Worm (Caenorhabditis elegans): Measurements from ENCODE around the gene Y116A8C.37.

DNA sequence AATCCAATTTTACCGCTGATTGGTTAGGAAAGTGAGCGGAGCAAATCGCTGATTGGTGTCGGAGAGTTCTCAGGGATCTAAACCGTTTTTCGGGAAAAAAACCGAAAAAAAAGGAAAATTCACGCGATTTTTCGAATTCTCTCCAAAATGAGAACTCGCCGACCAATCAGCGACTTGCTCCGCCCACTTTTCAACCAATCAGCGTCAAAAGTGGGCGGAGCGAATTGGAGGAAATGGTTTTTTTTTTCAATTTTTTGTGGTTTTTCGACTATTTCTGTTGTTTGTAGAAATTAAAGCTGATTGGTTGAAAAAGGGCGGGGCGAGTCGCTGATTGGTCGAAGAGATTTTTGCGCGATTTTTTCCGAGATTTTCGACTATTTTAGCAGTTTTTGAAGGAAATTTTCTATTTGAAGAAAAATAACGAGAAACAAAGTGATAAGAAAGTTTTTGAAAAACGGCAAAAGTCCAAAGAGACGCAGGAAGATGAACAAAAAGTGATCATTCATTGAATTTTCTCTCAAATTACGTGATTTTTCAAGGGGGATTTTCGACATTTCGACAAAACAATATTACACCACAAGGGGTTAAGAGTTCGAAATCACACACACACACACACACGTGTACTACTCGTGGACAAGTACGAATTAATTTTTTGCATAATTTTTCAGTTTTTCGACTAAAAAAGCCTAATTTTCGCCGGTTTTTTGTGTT, 30.2 kb downstream of the Y116A8C.37 start:
- no peak for TF ChIP-seq bed-3 (GFP tag; optimal IDR thresholded peaks at IDR 0.05)
- no peak for TF ChIP-seq lsy-2 (tag; optimal IDR thresholded peaks at IDR 0.05)
- TF ChIP-seq unc-62 (GFP tag; optimal IDR thresholded peaks at IDR 0.05) = no peak
